Worm (Caenorhabditis elegans) whole organism, L4 larva: ENCODE measurements around the gene pqn-90.

Source experiments
- T20F7.1 ChIP-seq: fragments of 200-800 bp; sonication (Bioruptor generic); optimal IDR thresholded peaks from 2 replicates; lab custom pipeline; 2018; ENCODE audit warnings: mild to moderate bottlenecking, missing genetic modification characterization, missing compliant biosample characterization
- aly-2 ChIP-seq: sonication (generic microtip); optimal IDR thresholded peaks from 2 replicates; lab custom pipeline; 2018; ENCODE audit warnings: missing biosample characterization, missing genetic modification characterization
- ama-1 ChIP-seq: fragments of 150-350 bp; optimal IDR thresholded peaks from 2 replicates; lab custom pipeline; 2014; ENCODE audit warnings: inconsistent platforms, mixed read lengths
- egl-27 ChIP-seq: sonication (generic microtip); optimal IDR thresholded peaks from 3 replicates; lab custom pipeline; 2017; ENCODE audit warnings: missing biosample characterization, missing genetic modification reagents, missing genetic modification characterization
- fos-1 ChIP-seq: fragments of 150-350 bp; optimal IDR thresholded peaks from 2 replicates; lab custom pipeline; 2014; ENCODE audit warnings: missing biosample characterization, missing genetic modification characterization
- lin-13 ChIP-seq: fragments of 150-350 bp; optimal IDR thresholded peaks from 2 replicates; lab custom pipeline; 2014; ENCODE audit warnings: missing biosample characterization, missing genetic modification reagents, missing genetic modification characterization
- lin-15B ChIP-seq: fragments of 150-350 bp; sonication (generic microtip); optimal IDR thresholded peaks from 3 replicates; lab custom pipeline; 2014; ENCODE audit warnings: missing biosample characterization, missing genetic modification characterization
- nhr-10 ChIP-seq: fragments of 150-350 bp; optimal IDR thresholded peaks from 2 replicates; lab custom pipeline; 2014; ENCODE audit warnings: missing biosample characterization, missing genetic modification characterization
- nhr-25 ChIP-seq: sonication (generic microtip); optimal IDR thresholded peaks from 2 replicates; lab custom pipeline; 2017; ENCODE audit warnings: missing genetic modification characterization, mild to moderate bottlenecking, missing compliant biosample characterization, antibody characterized with exemption, moderate library complexity, borderline replicate concordance; ENCODE audit not compliant: insufficient read depth
- nhr-28 ChIP-seq: fragments of 150-350 bp; optimal IDR thresholded peaks from 2 replicates; lab custom pipeline; 2014; ENCODE audit warnings: missing biosample characterization, missing genetic modification characterization
- nhr-6 ChIP-seq: fragments of 150-350 bp; optimal IDR thresholded peaks from 2 replicates; lab custom pipeline; 2014; ENCODE audit warnings: missing biosample characterization, missing genetic modification characterization
- snpc-4 ChIP-seq: fragments of 150-350 bp; optimal IDR thresholded peaks from 2 replicates; lab custom pipeline; 2014; ENCODE audit warnings: missing biosample characterization, missing genetic modification characterization
- spr-3 ChIP-seq: fragments of 200-800 bp; sonication (Bioruptor generic); optimal IDR thresholded peaks from 2 replicates; lab custom pipeline; 2018; ENCODE audit warnings: mild to moderate bottlenecking, missing genetic modification characterization, missing compliant biosample characterization
- ztf-11 ChIP-seq: fragments of 150-350 bp; optimal IDR thresholded peaks from 2 replicates; lab custom pipeline; 2014; ENCODE audit warnings: missing biosample characterization, missing genetic modification characterization

DNA sequence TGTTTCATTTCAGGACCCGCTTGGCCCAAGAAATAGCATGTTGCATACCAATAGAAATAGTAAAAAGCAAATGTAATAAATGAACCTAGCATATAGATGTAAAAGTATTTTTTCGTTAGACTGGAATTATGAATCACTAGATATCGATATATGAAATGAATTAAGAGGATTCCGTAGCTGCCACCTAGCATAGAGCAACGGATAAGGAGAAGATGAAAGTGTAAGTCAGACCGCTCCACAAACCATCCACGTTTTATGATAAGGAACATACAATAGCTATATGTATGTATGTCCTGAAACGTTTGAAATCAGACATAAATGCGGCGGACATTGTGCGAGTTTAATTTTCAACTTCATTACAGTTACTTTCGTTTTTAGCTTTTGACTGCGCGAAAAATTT is 40.0 kb downstream of the pqn-90 start:
- TF ChIP-seq nhr-10: no peak
- no peak for TF ChIP-seq snpc-4
- TF ChIP-seq ama-1 (lab: Kevin White, UChicago): no peak
- no peak for TF ChIP-seq egl-27
- TF ChIP-seq T20F7.1 (GFP tag; lab: Kevin White, UChicago): no peak
- no peak for TF ChIP-seq nhr-28 (tag; lab: Kevin White, UChicago)
- TF ChIP-seq aly-2 (tag; lab: Kevin White, UChicago): no peak
- no peak for TF ChIP-seq spr-3 (GFP tag; lab: Kevin White, UChicago)
- TF ChIP-seq fos-1 (tag; lab: Kevin White, UChicago): no peak
- no peak for TF ChIP-seq nhr-25 (tag; lab: Kevin White, UChicago)
- TF ChIP-seq lin-13 (GFP tag; lab: Kevin White, UChicago): no peak
- TF ChIP-seq nhr-6: no peak
- no peak for TF ChIP-seq ztf-11
- no peak for TF ChIP-seq lin-15B (tag; lab: Kevin White, UChicago)
